Worm (Caenorhabditis elegans): ENCODE results near the gene W02G9.4.

DNA sequence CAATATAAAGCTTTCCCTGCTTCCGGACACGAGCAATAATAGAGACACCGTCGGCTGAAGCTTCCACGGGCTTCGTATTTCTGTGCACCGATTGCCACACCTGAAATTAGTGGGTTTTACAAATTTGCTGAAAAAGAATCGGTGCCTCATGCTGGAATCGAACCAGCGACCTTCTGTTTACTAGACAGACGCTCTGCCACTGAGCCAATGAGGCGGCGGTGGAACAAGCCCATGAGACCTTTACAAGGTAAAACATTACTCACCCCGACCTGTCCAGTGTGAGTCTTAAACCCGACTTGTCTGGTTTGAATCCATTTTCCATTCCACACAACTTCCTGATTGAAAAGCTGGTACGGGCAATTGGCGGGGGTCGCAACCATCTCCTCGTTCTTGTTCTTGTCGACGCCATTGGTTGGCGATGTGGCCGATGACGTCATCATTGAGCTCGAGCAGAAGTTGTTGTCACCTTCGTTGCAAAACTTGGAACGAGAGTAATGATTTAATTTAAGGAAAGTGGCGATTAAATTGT is 2.1 kb upstream of the W02G9.4 start, which contains the start of gene ndx-2:
- no peak for TF ChIP-seq drap-1 (GFP tag; optimal IDR thresholded peaks at IDR 0.05)
- TF ChIP-seq nhr-12 (tag; optimal IDR thresholded peaks at IDR 0.05) = no peak
- TF ChIP-seq mep-1 (tag; optimal IDR thresholded peaks at IDR 0.05) = no peak
- no peak for TF ChIP-seq ces-1 (GFP tag; optimal IDR thresholded peaks at IDR 0.05)
- TF ChIP-seq M03D4.4 (tag; optimal IDR thresholded peaks at IDR 0.05) = no peak
- no peak for TF ChIP-seq ztf-11 (tag; optimal IDR thresholded peaks at IDR 0.05)
- TF ChIP-seq blmp-1 (tag; optimal IDR thresholded peaks at IDR 0.05) = no peak
- no peak for TF ChIP-seq unc-62 (GFP tag; optimal IDR thresholded peaks at IDR 0.05)
- no peak for TF ChIP-seq nhr-28 (tag; optimal IDR thresholded peaks at IDR 0.05)

Data from whole organism, mixed stage, embryonic.